Fruit fly (Drosophila melanogaster) whole organism, embryonic: ENCODE measurements around the gene CG11898.

ENCODE experiments used
- Blimp-1 ChIP-seq: fragments of 200-800 bp; sonication (Bioruptor generic); optimal IDR thresholded peaks from 3 replicates; lab custom pipeline; 2018; ENCODE audit warnings: missing biosample characterization, missing genetic modification characterization, mild to moderate bottlenecking, moderate library complexity, missing genetic modification reagents
- CG10543 ChIP-seq: fragments of 200-800 bp; sonication (Bioruptor generic); optimal IDR thresholded peaks from 3 replicates; lab custom pipeline; 2017; ENCODE audit warnings: missing biosample characterization, mild to moderate bottlenecking, missing genetic modification characterization, moderate library complexity
- CG11093 ChIP-seq: fragments of 200-800 bp; sonication (Bioruptor generic); IDR thresholded peaks from 3 replicates; pipeline ENCODE4 v1.3.6; 2022; ENCODE audit warnings: missing biosample characterization, missing genetic modification characterization
- CG11696 ChIP-seq: fragments of 200-800 bp; sonication (Bioruptor generic); IDR thresholded peaks from 2 replicates; pipeline ENCODE4 v1.3.6; 2022; ENCODE audit warnings: missing biosample characterization, missing genetic modification characterization
- CG12155 ChIP-seq: fragments of 200-800 bp; sonication (Bioruptor generic); optimal IDR thresholded peaks from 3 replicates; lab custom pipeline; 2016; ENCODE audit warnings: missing biosample characterization, missing genetic modification characterization
- CG12219 ChIP-seq: fragments of 200-800 bp; sonication (Bioruptor generic); optimal IDR thresholded peaks from 3 replicates; lab custom pipeline; 2018; ENCODE audit warnings: missing biosample characterization, mild to moderate bottlenecking, missing genetic modification characterization
- CG12659 ChIP-seq: fragments of 200-800 bp; sonication (Bioruptor generic); optimal IDR thresholded peaks from 3 replicates; lab custom pipeline; 2017; ENCODE audit warnings: mild to moderate bottlenecking, missing biosample characterization, missing genetic modification reagents, missing genetic modification characterization
- CG12942 ChIP-seq: fragments of 200-800 bp; sonication (Bioruptor generic); optimal IDR thresholded peaks from 3 replicates; lab custom pipeline; 2016; ENCODE audit warnings: missing biosample characterization, missing genetic modification characterization
- CG14014 ChIP-seq: fragments of 200-800 bp; sonication (Bioruptor generic); IDR thresholded peaks from 2 replicates; pipeline ENCODE4 v1.3.6; 2022; ENCODE audit warnings: missing biosample characterization, missing genetic modification characterization
- CG14667 ChIP-seq: fragments of 200-800 bp; sonication (Bioruptor generic); IDR thresholded peaks from 2 replicates; pipeline ENCODE4 v1.3.6; 2022; ENCODE audit warnings: missing biosample characterization, missing genetic modification characterization
- CG15514 ChIP-seq: fragments of 200-800 bp; sonication (Bioruptor generic); optimal IDR thresholded peaks from 3 replicates; lab custom pipeline; 2017; ENCODE audit warnings: missing biosample characterization, missing genetic modification characterization, mild to moderate bottlenecking, moderate library complexity, missing genetic modification reagents
- CG15696 ChIP-seq: fragments of 200-800 bp; sonication (Bioruptor generic); optimal IDR thresholded peaks from 2 replicates; lab custom pipeline; 2019; ENCODE audit warnings: missing biosample characterization, mild to moderate bottlenecking, missing genetic modification characterization, moderate library complexity
- CG17328 ChIP-seq: fragments of 200-800 bp; sonication (Bioruptor generic); IDR thresholded peaks from 2 replicates; pipeline ENCODE4 v1.3.6; 2022; ENCODE audit warnings: missing biosample characterization, missing genetic modification characterization
- CG18011 ChIP-seq: fragments of 200-800 bp; sonication (Bioruptor generic); optimal IDR thresholded peaks from 2 replicates; lab custom pipeline; 2017; ENCODE audit warnings: missing biosample characterization, missing genetic modification characterization, mild to moderate bottlenecking, moderate library complexity, missing genotype
- CG2875 ChIP-seq: fragments of 200-800 bp; sonication (Bioruptor generic); optimal IDR thresholded peaks from 2 replicates; lab custom pipeline; 2017; ENCODE audit warnings: missing biosample characterization, mild to moderate bottlenecking, missing genetic modification characterization, missing genetic modification reagents
- CG4424 ChIP-seq: fragments of 200-800 bp; sonication (Bioruptor generic); optimal IDR thresholded peaks from 3 replicates; lab custom pipeline; 2016; ENCODE audit warnings: missing biosample characterization, missing genetic modification characterization
- CG6689 ChIP-seq: fragments of 200-800 bp; sonication (Bioruptor generic); IDR thresholded peaks from 2 replicates; pipeline ENCODE4 v1.3.6; 2022; ENCODE audit warnings: missing biosample characterization, missing genetic modification characterization
- CG7271 ChIP-seq: fragments of 200-800 bp; sonication (Bioruptor generic); optimal IDR thresholded peaks from 2 replicates; lab custom pipeline; 2018; ENCODE audit warnings: missing biosample characterization, mild to moderate bottlenecking, missing genetic modification characterization, moderate library complexity
- CG9609 ChIP-seq: fragments of 200-800 bp; sonication (Bioruptor generic); optimal IDR thresholded peaks from 3 replicates; lab custom pipeline; 2016; ENCODE audit warnings: missing biosample characterization, missing genetic modification characterization
- CG9817 ChIP-seq: fragments of 200-800 bp; sonication (Bioruptor generic); optimal IDR thresholded peaks from 2 replicates; lab custom pipeline; 2018; ENCODE audit warnings: missing biosample characterization, mild to moderate bottlenecking, missing genetic modification characterization, moderate library complexity
- CG9932 ChIP-seq: fragments of 200-800 bp; sonication (Bioruptor generic); IDR thresholded peaks from 2 replicates; pipeline ENCODE4 v1.3.6; 2022; ENCODE audit warnings: missing biosample characterization, missing genetic modification characterization
- CHES-1-like ChIP-seq: fragments of 200-800 bp; sonication (Bioruptor generic); optimal IDR thresholded peaks from 2 replicates; lab custom pipeline; 2016; ENCODE audit warnings: missing biosample characterization, missing genetic modification characterization
- Camta ChIP-seq: fragments of 200-800 bp; sonication (Bioruptor generic); optimal IDR thresholded peaks from 2 replicates; lab custom pipeline; 2016; ENCODE audit warnings: missing biosample characterization, missing genetic modification characterization
- Dll ChIP-seq: fragments of 200-800 bp; sonication (Bioruptor generic); IDR thresholded peaks from 4 replicates; pipeline ENCODE4 v1.3.6; 2022; ENCODE audit warnings: missing biosample characterization, missing genetic modification characterization; ENCODE audit not compliant: partially characterized antibody
- Drgx ChIP-seq: fragments of 200-800 bp; sonication (Bioruptor generic); IDR thresholded peaks from 2 replicates; pipeline ENCODE4 v1.3.6; 2022; ENCODE audit warnings: missing biosample characterization, missing genetic modification characterization
- Ets97D ChIP-seq: fragments of 200-800 bp; sonication (Bioruptor generic); optimal IDR thresholded peaks from 3 replicates; lab custom pipeline; 2016; ENCODE audit warnings: missing biosample characterization, missing genetic modification characterization
- HLH4C ChIP-seq: fragments of 200-800 bp; sonication (Bioruptor generic); IDR thresholded peaks from 3 replicates; pipeline ENCODE4 v1.3.6; 2022; ENCODE audit warnings: missing biosample characterization, missing genetic modification characterization; ENCODE audit not compliant: partially characterized antibody
- HmgD ChIP-seq: fragments of 200-800 bp; sonication (Bioruptor generic); optimal IDR thresholded peaks from 3 replicates; lab custom pipeline; 2016; ENCODE audit warnings: missing biosample characterization, missing genetic modification characterization
- Hr39 ChIP-seq: fragments of >200 bp; optimal IDR thresholded peaks from 2 replicates; lab custom pipeline; 2017
- NFAT ChIP-seq: fragments of 200-800 bp; sonication (Bioruptor generic); IDR thresholded peaks from 2 replicates; pipeline ENCODE4 v1.3.6; 2022; ENCODE audit warnings: missing biosample characterization, missing genetic modification characterization
- Ptx1 ChIP-seq: fragments of 200-800 bp; sonication (Bioruptor generic); IDR thresholded peaks from 2 replicates; pipeline ENCODE4 v1.3.6; 2022; ENCODE audit warnings: missing biosample characterization, missing genetic modification characterization
- Sin3A ChIP-seq: fragments of >200 bp; optimal IDR thresholded peaks from 2 replicates; lab custom pipeline; 2018
- Trl ChIP-seq, 3 experiments: fragments of >200 bp in 2 of 3; fragments of 200-800 bp in 1 of 3; sonication (Bioruptor generic) in 1 of 3; optimal IDR thresholded peaks; 2 replicates in 1 of 3; 3 replicates in 2 of 3; lab custom pipeline; 2016 to 2017; ENCODE audit warnings: missing biosample characterization in 1 of 3, missing genetic modification characterization in 1 of 3
- bigmax ChIP-seq: fragments of 200-800 bp; sonication (Bioruptor generic); optimal IDR thresholded peaks from 2 replicates; lab custom pipeline; 2018; ENCODE audit warnings: missing biosample characterization, mild to moderate bottlenecking, missing genetic modification characterization
- dmrt11E ChIP-seq: fragments of 200-800 bp; sonication (Bioruptor generic); optimal IDR thresholded peaks from 3 replicates; lab custom pipeline; 2018; ENCODE audit warnings: missing biosample characterization, mild to moderate bottlenecking, missing genetic modification characterization, moderate library complexity
- dpn ChIP-seq, 2 experiments: fragments of 200-800 bp; sonication (Bioruptor generic); optimal IDR thresholded peaks; 3 replicates each; lab custom pipeline; 2016; ENCODE audit warnings: missing biosample characterization in 2 of 2, missing genetic modification characterization in 2 of 2
- grau ChIP-seq: fragments of 200-800 bp; optimal IDR thresholded peaks from 3 replicates; lab custom pipeline; 2019; ENCODE audit warnings: missing biosample characterization, mild to moderate bottlenecking, missing genetic modification characterization, moderate library complexity
- gsb ChIP-seq: fragments of 200-800 bp; sonication (Bioruptor generic); IDR thresholded peaks from 2 replicates; pipeline ENCODE4 v1.3.6; 2022; ENCODE audit warnings: missing biosample characterization, missing genetic modification characterization
- ham ChIP-seq: fragments of 200-800 bp; sonication (Bioruptor generic); IDR thresholded peaks from 2 replicates; pipeline ENCODE4 v1.3.6; 2022; ENCODE audit warnings: missing biosample characterization, missing genetic modification characterization
- hbn ChIP-seq: fragments of 200-800 bp; sonication (Bioruptor generic); IDR thresholded peaks from 2 replicates; pipeline ENCODE4 v1.3.6; 2022; ENCODE audit warnings: missing biosample characterization, missing genetic modification characterization; ENCODE audit not compliant: partially characterized antibody
- luna ChIP-seq: fragments of 200-800 bp; sonication (Bioruptor generic); optimal IDR thresholded peaks from 2 replicates; lab custom pipeline; 2016; ENCODE audit warnings: missing biosample characterization, missing genetic modification characterization
- onecut ChIP-seq: fragments of 200-800 bp; sonication (Bioruptor generic); IDR thresholded peaks from 2 replicates; pipeline ENCODE4 v1.3.6; 2022; ENCODE audit warnings: missing biosample characterization, missing genetic modification characterization
- otp ChIP-seq: fragments of 200-800 bp; sonication (Bioruptor generic); IDR thresholded peaks from 3 replicates; pipeline ENCODE4, ENCODE4 v1.3.6; 2022; ENCODE audit warnings: missing biosample characterization, missing genetic modification characterization
- pan ChIP-seq, 4 experiments: fragments of >200 bp in 3 of 4; fragments of 200-800 bp in 1 of 4; sonication (Bioruptor generic) in 1 of 4; optimal IDR thresholded peaks in 3 of 4; IDR thresholded peaks in 1 of 4; 2 replicates each; pipeline versions ENCODE4 v1.3.6 to Lab custom; 2017 to 2022; ENCODE audit warnings: missing biosample characterization in 2 of 4, missing genetic modification characterization in 2 of 4, mixed read lengths in 1 of 4
- peb ChIP-seq: fragments of 200-800 bp; sonication (Bioruptor generic); IDR thresholded peaks from 2 replicates; pipeline ENCODE4 v1.3.6; 2022; ENCODE audit warnings: missing biosample characterization, missing genetic modification characterization
- rib ChIP-seq: fragments of 200-800 bp; sonication (Bioruptor generic); IDR thresholded peaks from 2 replicates; pipeline ENCODE4 v1.3.6; 2022; ENCODE audit warnings: missing biosample characterization, missing genetic modification characterization
- tgo ChIP-seq: fragments of 200-800 bp; sonication (Bioruptor generic); IDR thresholded peaks from 3 replicates; pipeline ENCODE4 v1.3.6; 2022; ENCODE audit warnings: missing biosample characterization, missing genetic modification characterization
- tin ChIP-seq: fragments of 200-800 bp; sonication (Bioruptor generic); optimal IDR thresholded peaks from 3 replicates; lab custom pipeline; 2016; ENCODE audit warnings: missing biosample characterization, missing genetic modification characterization
- wek ChIP-seq: fragments of 200-800 bp; sonication (Bioruptor generic); optimal IDR thresholded peaks from 3 replicates; lab custom pipeline; 2018; ENCODE audit warnings: missing biosample characterization, mild to moderate bottlenecking, missing genetic modification characterization, moderate library complexity
- yki ChIP-seq: fragments of >200 bp; optimal IDR thresholded peaks from 3 replicates; lab custom pipeline; 2018

The CG11898 gene

DNA sequence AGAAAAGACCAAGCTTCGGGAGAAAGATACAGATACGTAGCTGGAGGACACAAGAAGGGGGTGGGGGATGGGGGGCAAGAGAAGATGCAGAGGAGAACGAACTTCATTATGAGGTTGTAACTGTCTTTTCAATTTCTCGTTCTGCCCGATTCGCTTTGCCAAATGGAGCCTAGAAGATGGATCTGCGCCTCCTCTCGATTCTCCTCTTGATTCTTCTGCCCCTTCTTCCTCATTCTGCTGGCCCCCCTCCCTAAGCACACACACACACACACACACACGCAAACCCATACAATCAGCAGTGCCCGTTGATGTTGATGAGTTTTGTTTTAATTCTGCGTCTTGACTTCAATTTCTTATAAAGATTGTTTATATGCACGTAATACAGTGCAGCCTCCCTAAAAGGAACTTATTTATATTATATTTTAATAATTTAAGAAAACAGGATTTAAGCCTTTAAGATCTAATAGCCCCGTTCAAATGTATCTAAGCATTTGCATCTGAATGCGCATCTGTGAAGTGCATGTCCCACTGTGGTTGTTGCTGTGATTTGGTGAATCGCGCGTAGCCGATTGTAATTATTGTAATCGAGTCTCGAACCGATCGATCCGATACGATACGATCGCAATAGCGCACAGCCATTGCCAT is 41.7 kb downstream of the CG11898 start (continued):
- TF ChIP-seq Camta (no peak), ham (GFP tag; lab: Robert Waterston, UW) (no peak), pan (optimal IDR thresholded peaks at IDR 0.05; lab: Kevin White, UChicago) (no peak), pan (GFP tag; optimal IDR thresholded peaks at IDR 0.05 in 1 of 2, IDR thresholded peaks at IDR 0.05 in 1 of 2) (peak in 1 of 2 experiments; percentile 85), HLH4C (GFP tag; lab: Robert Waterston, UW) (no peak), CG15514 (GFP tag; lab: Kevin White, UChicago) (peak; percentile 36), CG12659 (peak; percentile 57), CG4424 (GFP tag; lab: Kevin White, UChicago) (peak; percentile 54), Trl (optimal IDR thresholded peaks at IDR 0.05; lab: Kevin White, UChicago) (no peak), Trl (GFP tag; optimal IDR thresholded peaks at IDR 0.05; lab: Kevin White, UChicago) (no peak), wek (GFP tag; lab: Kevin White, UChicago) (no peak), CG12942 (GFP tag; lab: Kevin White, UChicago) (peak; percentile 26), CG6689 (GFP tag; lab: Robert Waterston, UW) (peak; percentile 62; the same call in 1 of the 2 replicates), yki (lab: Kevin White, UChicago) (no peak), Dll (no peak), CG15696 (tag; lab: Kevin White, UChicago) (peak; percentile 37), CG18011 (GFP tag; lab: Kevin White, UChicago) (no peak), CG14667 (peak; percentile 75), Blimp-1 (peak; percentile 47), luna (GFP tag; lab: Kevin White, UChicago) (no peak), CG11696 (GFP tag; lab: Robert Waterston, UW) (peak; percentile 58), CG11093 (GFP tag; lab: Robert Waterston, UW) (peak; percentile 21; the same call in 1 of the 3 replicates), dmrt11E (tag; lab: Kevin White, UChicago) (peak; percentile 46), Hr39 (lab: Kevin White, UChicago) (no peak), CG12155 (GFP tag; lab: Kevin White, UChicago) (peak; percentile 20), CG9932 (GFP tag; lab: Robert Waterston, UW) (peak; percentile 66), Ets97D (GFP tag; lab: Kevin White, UChicago) (no peak), NFAT (GFP tag; lab: Robert Waterston, UW) (0 out of 2 replicates have a peak, but pooled peaks have one; percentile 26), peb (GFP tag; lab: Robert Waterston, UW) (0 out of 2 replicates have a peak, but pooled peaks have one; percentile 44), CG9817 (peak; percentile 75), CG12219 (GFP tag; lab: Kevin White, UChicago) (peak; percentile 39), bigmax (no peak), tin (peak; percentile 43), Drgx (peak; percentile 88), CG14014 (GFP tag; lab: Robert Waterston, UW) (peak; percentile 83), CG17328 (GFP tag; lab: Robert Waterston, UW) (peak; percentile 75), CG9609 (GFP tag; lab: Kevin White, UChicago) (no peak), onecut (GFP tag; lab: Robert Waterston, UW) (peak; percentile 76), CG7271 (no peak), gsb (GFP tag; lab: Robert Waterston, UW) (0 out of 2 replicates have a peak, but pooled peaks have one; percentile 34), CG2875 (GFP tag; lab: Kevin White, UChicago) (peak; percentile 9), rib (GFP tag; lab: Robert Waterston, UW) (no peak), grau (tag; lab: Kevin White, UChicago) (peak; percentile 91), hbn (GFP tag; lab: Robert Waterston, UW) (no peak), CHES-1-like (GFP tag; lab: Kevin White, UChicago) (no peak), dpn (GFP tag; optimal IDR thresholded peaks at IDR 0.05; lab: Kevin White, UChicago) (peak in 1 of 2 experiments; percentile 61), HmgD (GFP tag; lab: Kevin White, UChicago) (no peak), Sin3A (no peak), tgo (GFP tag; lab: Robert Waterston, UW) (peak; percentile 81), Ptx1 (peak; percentile 82), CG10543 (GFP tag; lab: Kevin White, UChicago) (peak; percentile 12), otp (peak; percentile 63; the same call in 1 of the 3 replicates)
